Worm (Caenorhabditis elegans) whole organism, late embryonic: ENCODE measurements around the gene F33C8.2.

Experiments used
- ceh-2 ChIP-seq: sonication (generic microtip); optimal IDR thresholded peaks from 2 replicates; lab custom pipeline; 2016; ENCODE audit warnings: missing genotype, missing genetic modification characterization, missing compliant biosample characterization
- ceh-9 ChIP-seq: sonication (generic microtip); optimal IDR thresholded peaks from 2 replicates; lab custom pipeline; 2016; ENCODE audit warnings: mild to moderate bottlenecking, missing genetic modification characterization, inconsistent platforms, missing compliant biosample characterization
- fax-1 ChIP-seq: sonication (generic microtip); optimal IDR thresholded peaks from 2 replicates; lab custom pipeline; 2016; ENCODE audit warnings: missing genotype, missing genetic modification characterization, missing compliant biosample characterization
- fkh-10 ChIP-seq: fragments of 150-350 bp; optimal IDR thresholded peaks from 2 replicates; lab custom pipeline; 2014; ENCODE audit warnings: missing biosample characterization, missing genetic modification reagents, missing genetic modification characterization
- fkh-6 ChIP-seq: sonication (generic microtip); optimal IDR thresholded peaks from 2 replicates; lab custom pipeline; 2016; ENCODE audit warnings: missing genetic modification characterization, missing compliant biosample characterization
- lin-11 ChIP-seq: fragments of 200-800 bp; sonication (Bioruptor generic); optimal IDR thresholded peaks from 2 replicates; lab custom pipeline; 2018; ENCODE audit warnings: mild to moderate bottlenecking, missing genetic modification characterization, missing compliant biosample characterization
- pha-2 ChIP-seq: sonication (generic microtip); optimal IDR thresholded peaks from 2 replicates; lab custom pipeline; 2017; ENCODE audit warnings: mild to moderate bottlenecking, missing genetic modification characterization, missing compliant biosample characterization
- sdc-2 ChIP-seq: sonication (generic microtip); optimal IDR thresholded peaks from 2 replicates; lab custom pipeline; 2016; ENCODE audit warnings: missing genotype, missing genetic modification characterization, missing compliant biosample characterization
- tbx-7 ChIP-seq: sonication (generic microtip); optimal IDR thresholded peaks from 2 replicates; lab custom pipeline; 2016; ENCODE audit warnings: missing genotype, missing genetic modification characterization, missing compliant biosample characterization
- unc-55 ChIP-seq: sonication (generic microtip); optimal IDR thresholded peaks from 2 replicates; lab custom pipeline; 2017; ENCODE audit warnings: missing biosample characterization, missing genetic modification reagents, missing genetic modification characterization

Gene F33C8.2

DNA sequence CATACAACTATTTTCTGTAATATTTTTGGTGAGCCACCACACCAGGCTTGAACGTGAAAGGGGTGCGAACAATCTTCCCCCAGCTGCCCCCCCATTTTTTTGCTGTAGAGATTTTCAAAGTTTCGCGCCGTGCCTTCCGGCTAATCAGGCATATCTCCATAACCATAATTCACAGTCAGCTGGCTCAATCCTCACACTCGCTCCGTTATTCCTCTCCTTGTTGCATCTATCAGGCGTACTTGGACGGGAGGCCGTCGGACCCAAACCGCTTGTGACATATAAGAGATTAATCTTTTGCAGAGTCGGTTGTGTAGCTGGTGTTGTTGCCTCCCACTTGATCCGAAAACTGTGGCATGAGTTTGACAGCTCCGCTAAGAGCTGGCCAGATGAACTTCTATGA lies 52.0 kb downstream of the F33C8.2 start, which contains the start of gene unc-3:
Gene unc-3, plus strand, starts transcription at position 301 of the 400 bp plus-strand sequence.
- TF ChIP-seq ceh-2 (no peak), pha-2 (no peak), fkh-6 (tag; lab: Kevin White, UChicago) (no peak), unc-55 (GFP tag; lab: Kevin White, UChicago) (no peak), lin-11 (tag; lab: Kevin White, UChicago) (no peak), ceh-9 (tag; lab: Kevin White, UChicago) (no peak), fkh-10 (GFP tag; lab: Kevin White, UChicago) (no peak), tbx-7 (tag; lab: Kevin White, UChicago) (no peak), fax-1 (tag; lab: Kevin White, UChicago) (no peak)
- TF ChIP-seq, all 69 proteins: peak for 0

DNA sequence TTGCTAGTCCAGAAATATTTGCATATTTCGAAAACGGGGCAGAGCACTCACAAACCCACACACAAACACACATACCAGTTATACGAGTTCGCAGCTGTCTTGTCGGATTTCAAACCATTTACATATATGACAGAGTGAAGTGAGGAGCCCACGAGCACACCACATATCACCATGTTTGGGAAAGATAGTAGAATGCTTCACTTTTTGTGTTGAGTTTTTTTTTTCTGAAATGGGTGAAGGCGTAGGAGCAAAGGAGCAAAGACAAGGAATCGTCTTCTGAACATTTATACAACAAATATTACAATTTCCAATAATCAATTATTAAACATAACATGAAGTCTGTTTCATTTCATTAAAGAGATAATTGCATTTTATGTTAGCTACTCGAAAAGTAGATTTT lies 54.0 kb downstream of the F33C8.2 start:
- TF ChIP-seq tbx-7 (tag; lab: Kevin White, UChicago) (no peak), sdc-2 (tag; lab: Kevin White, UChicago) (no peak)
